Fruit fly (Drosophila melanogaster): Measurements from ENCODE around the gene sturkopf.

sturkopf gene

dm6 chr3L:1335428-1335764 lies 22.2 kb upstream of the sturkopf start (continued):
- no peak for TF ChIP-seq pan (optimal IDR thresholded peaks at IDR 0.05)
- peak in 1 of 2 experiments; percentile 76 for TF ChIP-seq pan (GFP tag; optimal IDR thresholded peaks at IDR 0.05 in 1 of 2, IDR thresholded peaks at IDR 0.05 in 1 of 2)
- no peak for TF ChIP-seq cato (GFP tag; optimal IDR thresholded peaks at IDR 0.05; ENCODE audit: borderline replicate concordance)
- peak; percentile 42 for TF ChIP-seq fd3F (GFP tag; optimal IDR thresholded peaks at IDR 0.05)
- no peak for TF ChIP-seq CG3838 (GFP tag; optimal IDR thresholded peaks at IDR 0.05)
- TF ChIP-seq CG3163 (GFP tag; optimal IDR thresholded peaks at IDR 0.05): peak; percentile 15
- TF ChIP-seq gem (tag; optimal IDR thresholded peaks at IDR 0.05): peak; percentile 53
- peak; percentile 49 for TF ChIP-seq CG7786 (GFP tag; optimal IDR thresholded peaks at IDR 0.05)
- TF ChIP-seq CG14667 (GFP tag; IDR thresholded peaks at IDR 0.05): no peak
- peak; percentile 59; the same call in 1 of the 3 replicates for TF ChIP-seq H15 (GFP tag; IDR thresholded peaks at IDR 0.05)
- no peak for TF ChIP-seq CG17912 (GFP tag; optimal IDR thresholded peaks at IDR 0.05)
- no peak for TF ChIP-seq Nf-YB (GFP tag; optimal IDR thresholded peaks at IDR 0.05)
- no peak for TF ChIP-seq zf30C (GFP tag; optimal IDR thresholded peaks at IDR 0.05)
- peak; percentile 7 for TF ChIP-seq CG31365 (tag; optimal IDR thresholded peaks at IDR 0.05)
- no peak for TF ChIP-seq ara (GFP tag; IDR thresholded peaks at IDR 0.05)
- peak; percentile 63 for TF ChIP-seq CG15479 (GFP tag; optimal IDR thresholded peaks at IDR 0.05)
- peak; percentile 6 for TF ChIP-seq CG10462 (GFP tag; optimal IDR thresholded peaks at IDR 0.05)
- TF ChIP-seq CG12236 (GFP tag; optimal IDR thresholded peaks at IDR 0.05): no peak
- peak; percentile 64; the same call in 1 of the 2 replicates for TF ChIP-seq Atf6 (GFP tag; IDR thresholded peaks at IDR 0.05)
- no peak for TF ChIP-seq Oaz (GFP tag; IDR thresholded peaks at IDR 0.05)
- no peak for TF ChIP-seq toy (GFP tag; IDR thresholded peaks at IDR 0.05)
- TF ChIP-seq schlank (tag; optimal IDR thresholded peaks at IDR 0.05): no peak
- TF ChIP-seq PHDP (tag; optimal IDR thresholded peaks at IDR 0.05): no peak
- no peak for TF ChIP-seq CG10274 (GFP tag; optimal IDR thresholded peaks at IDR 0.05)
- TF ChIP-seq CrebB (tag; optimal IDR thresholded peaks at IDR 0.05): no peak
- peak; percentile 65; the same call in 1 of the 2 replicates for TF ChIP-seq CG14014 (GFP tag; IDR thresholded peaks at IDR 0.05)
- peak; percentile 66 for TF ChIP-seq Fer1 (GFP tag; optimal IDR thresholded peaks at IDR 0.05)
- no peak for TF ChIP-seq ro (GFP tag; IDR thresholded peaks at IDR 0.05)
- no peak for TF ChIP-seq pfk (GFP tag; optimal IDR thresholded peaks at IDR 0.05)
- no peak for TF ChIP-seq CG6654 (GFP tag; optimal IDR thresholded peaks at IDR 0.05)
- TF ChIP-seq gcm2 (GFP tag; optimal IDR thresholded peaks at IDR 0.05): no peak
- no peak for TF ChIP-seq CG13775 (GFP tag; optimal IDR thresholded peaks at IDR 0.05)
- peak; percentile 36 for TF ChIP-seq CG18011 (GFP tag; optimal IDR thresholded peaks at IDR 0.05)
- TF ChIP-seq CG1647 (GFP tag; optimal IDR thresholded peaks at IDR 0.05): peak; percentile 49
- TF ChIP-seq CG17361 (GFP tag; IDR thresholded peaks at IDR 0.05): 0 out of 3 replicates have a peak, but pooled peaks have one; percentile 10
- TF ChIP-seq usp (GFP tag; optimal IDR thresholded peaks at IDR 0.05): no peak
- 0 out of 3 replicates have a peak, but pooled peaks have one; percentile 25 for TF ChIP-seq CG11093 (GFP tag; IDR thresholded peaks at IDR 0.05)
- TF ChIP-seq pb (GFP tag; optimal IDR thresholded peaks at IDR 0.05): no peak
- TF ChIP-seq stc (GFP tag; IDR thresholded peaks at IDR 0.05): peak; percentile 61
- TF ChIP-seq dan (GFP tag; IDR thresholded peaks at IDR 0.05): no peak
- TF ChIP-seq croc (GFP tag; conservative IDR thresholded peaks at IDR 0.05): no peak
- peak; percentile 41; the same call in 1 of the 2 replicates for TF ChIP-seq MBD-R2 (GFP tag; IDR thresholded peaks at IDR 0.05)
- no peak for TF ChIP-seq ems (GFP tag; optimal IDR thresholded peaks at IDR 0.05)
- no peak for TF ChIP-seq p53 (GFP tag; optimal IDR thresholded peaks at IDR 0.05)
- TF ChIP-seq Spps (tag; optimal IDR thresholded peaks at IDR 0.05): no peak
- TF ChIP-seq caup (GFP tag; optimal IDR thresholded peaks at IDR 0.05; ENCODE audit: severe bottlenecking): peak; percentile 50
- TF ChIP-seq CG6254 (GFP tag; optimal IDR thresholded peaks at IDR 0.05): no peak
- TF ChIP-seq CTCF (GFP tag; optimal IDR thresholded peaks at IDR 0.05): no peak
- no peak for TF ChIP-seq bbx (GFP tag; IDR thresholded peaks at IDR 0.05; ENCODE audit: partially characterized antibody)
- TF ChIP-seq Chrac-16 (GFP tag; optimal IDR thresholded peaks at IDR 0.05): no peak
- no peak for TF ChIP-seq chn (GFP tag; optimal IDR thresholded peaks at IDR 0.05)
- TF ChIP-seq Gug (GFP tag; IDR thresholded peaks at IDR 0.05): peak; percentile 46; the same call in 3 of the 4 replicates
- peak; percentile 82 for TF ChIP-seq slbo (GFP tag; IDR thresholded peaks at IDR 0.05)

Measured in whole organism, embryonic.